Worm (Caenorhabditis elegans) whole organism, L1 larva: ENCODE measurements around the gene twk-24.

Experiments
- C04F5.9 ChIP-seq: sonication (generic microtip); optimal IDR thresholded peaks from 2 replicates; lab custom pipeline; 2016; ENCODE audit warnings: missing genetic modification characterization, missing compliant biosample characterization
- C16A3.4 ChIP-seq: fragments of 150-350 bp; optimal IDR thresholded peaks from 2 replicates; lab custom pipeline; 2014; ENCODE audit warnings: missing biosample characterization, missing genetic modification characterization
- C34B4.2 ChIP-seq: sonication (generic microtip); optimal IDR thresholded peaks from 2 replicates; lab custom pipeline; 2017; ENCODE audit warnings: mild to moderate bottlenecking, missing genetic modification characterization, missing compliant biosample characterization
- F16B12.6 ChIP-seq: fragments of 150-350 bp; optimal IDR thresholded peaks from 2 replicates; lab custom pipeline; 2014; ENCODE audit warnings: missing biosample characterization, missing genetic modification characterization
- aha-1 ChIP-seq: fragments of 150-350 bp; optimal IDR thresholded peaks from 2 replicates; lab custom pipeline; 2014; ENCODE audit warnings: missing biosample characterization, missing genetic modification characterization
- alr-1 ChIP-seq: fragments of 200-800 bp; sonication (Bioruptor generic); optimal IDR thresholded peaks from 2 replicates; lab custom pipeline; 2018; ENCODE audit warnings: borderline replicate concordance, mild to moderate bottlenecking, missing genetic modification characterization, missing compliant biosample characterization
- ceh-63 ChIP-seq: fragments of 200-800 bp; sonication (Bioruptor generic); optimal IDR thresholded peaks from 2 replicates; lab custom pipeline; 2018; ENCODE audit warnings: mild to moderate bottlenecking, missing genetic modification characterization, missing compliant biosample characterization
- ceh-82 ChIP-seq, 3 experiments: fragments of 150-350 bp in 1 of 3; sonication (generic microtip) in 2 of 3; optimal IDR thresholded peaks; 2 replicates each; lab custom pipeline; 2014 to 2017; ENCODE audit warnings: missing biosample characterization in 3 of 3, missing genetic modification characterization in 3 of 3
- ceh-90 ChIP-seq: sonication (generic microtip); optimal IDR thresholded peaks from 2 replicates; lab custom pipeline; 2016; ENCODE audit warnings: missing genetic modification characterization, missing compliant biosample characterization
- ces-1 ChIP-seq: fragments of 150-350 bp; optimal IDR thresholded peaks from 2 replicates; lab custom pipeline; 2014; ENCODE audit warnings: missing biosample characterization, missing genetic modification reagents, missing genetic modification characterization
- dpl-1 ChIP-seq, 3 experiments: fragments of 150-350 bp in 2 of 3; sonication (generic microtip) in 1 of 3; optimal IDR thresholded peaks; 2 replicates each; lab custom pipeline; 2014 to 2017; ENCODE audit warnings: missing biosample characterization in 3 of 3, missing genetic modification characterization in 3 of 3, missing genetic modification reagents in 3 of 3
- dsc-1 ChIP-seq: sonication (generic microtip); optimal IDR thresholded peaks from 2 replicates; lab custom pipeline; 2016; ENCODE audit warnings: mild to moderate bottlenecking, missing genetic modification characterization, missing compliant biosample characterization
- efl-1 ChIP-seq, 4 experiments: fragments of 150-350 bp; optimal IDR thresholded peaks in 3 of 4; peaks in 1 of 4; 1 replicate in 1 of 4; 2 replicates in 3 of 4; lab custom pipeline; 2014; ENCODE audit warnings: missing biosample characterization in 2 of 4, missing genetic modification characterization in 2 of 4, missing genetic modification reagents in 2 of 4
- elt-2 ChIP-seq: sonication (generic microtip); optimal IDR thresholded peaks from 2 replicates; lab custom pipeline; 2016; ENCODE audit warnings: missing genetic modification characterization, mild to moderate bottlenecking, inconsistent platforms, missing compliant biosample characterization, missing genetic modification reagents
- fkh-10 ChIP-seq: sonication (generic microtip); optimal IDR thresholded peaks from 2 replicates; lab custom pipeline; 2017; ENCODE audit warnings: missing biosample characterization, missing genetic modification reagents, missing genetic modification characterization
- fkh-4 ChIP-seq: sonication (generic microtip); optimal IDR thresholded peaks from 2 replicates; lab custom pipeline; 2016; ENCODE audit warnings: missing compliant biosample characterization, missing genetic modification characterization, borderline replicate concordance
- fkh-8 ChIP-seq: sonication (generic microtip); optimal IDR thresholded peaks from 2 replicates; lab custom pipeline; 2016; ENCODE audit warnings: mild to moderate bottlenecking, missing genetic modification characterization, missing compliant biosample characterization
- grh-1 ChIP-seq: fragments of 200-800 bp; sonication (Bioruptor generic); IDR thresholded peaks from 2 replicates; pipeline ENCODE4 v1.3.6; 2022; ENCODE audit warnings: missing genetic modification reagents, missing genetic modification characterization, missing compliant biosample characterization
- hlh-4 ChIP-seq: sonication (generic microtip); optimal IDR thresholded peaks from 2 replicates; lab custom pipeline; 2016; ENCODE audit warnings: mild to moderate bottlenecking, missing genetic modification characterization, missing compliant biosample characterization
- jun-1 ChIP-seq: fragments of 150-350 bp; optimal IDR thresholded peaks from 2 replicates; lab custom pipeline; 2014; ENCODE audit warnings: missing biosample characterization, missing genetic modification reagents, missing genetic modification characterization
- lin-13 ChIP-seq: fragments of 150-350 bp; optimal IDR thresholded peaks from 2 replicates; lab custom pipeline; 2014; ENCODE audit warnings: missing biosample characterization, missing genetic modification reagents, missing genetic modification characterization
- lin-15B ChIP-seq: fragments of 150-350 bp; sonication (generic microtip); optimal IDR thresholded peaks from 3 replicates; lab custom pipeline; 2014; ENCODE audit warnings: missing biosample characterization, missing genetic modification characterization
- lin-35 ChIP-seq, 2 experiments: fragments of 150-350 bp; optimal IDR thresholded peaks; 2 replicates each; lab custom pipeline; 2014; ENCODE audit warnings: missing biosample characterization in 2 of 2, missing genetic modification characterization in 2 of 2, missing genetic modification reagents in 2 of 2
- lin-39 ChIP-seq: fragments of 150-350 bp; optimal IDR thresholded peaks from 2 replicates; lab custom pipeline; 2014; ENCODE audit warnings: missing biosample characterization, missing genetic modification reagents, missing genetic modification characterization
- lsy-2 ChIP-seq, 2 experiments: fragments of 150-350 bp; optimal IDR thresholded peaks; 2 replicates each; lab custom pipeline; 2014; ENCODE audit warnings: missing biosample characterization in 2 of 2, missing genetic modification characterization in 2 of 2
- mab-9 ChIP-seq: fragments of 200-800 bp; sonication (Bioruptor generic); IDR thresholded peaks from 2 replicates; pipeline ENCODE4 v1.3.6; 2022; ENCODE audit warnings: missing genetic modification reagents, missing genetic modification characterization, missing compliant biosample characterization
- mdl-1 ChIP-seq, 2 experiments: fragments of 150-350 bp; optimal IDR thresholded peaks; 2 replicates each; lab custom pipeline; 2014 to 2017; ENCODE audit warnings: missing biosample characterization in 2 of 2, missing genetic modification characterization in 2 of 2, inconsistent platforms in 1 of 2
- mef-2 ChIP-seq: fragments of 150-350 bp; optimal IDR thresholded peaks from 2 replicates; lab custom pipeline; 2014; ENCODE audit warnings: missing biosample characterization, missing genetic modification characterization
- nhr-11 ChIP-seq: fragments of 150-350 bp; optimal IDR thresholded peaks from 2 replicates; lab custom pipeline; 2014; ENCODE audit warnings: missing biosample characterization, missing genetic modification characterization
- nhr-12 ChIP-seq: sonication (generic microtip); optimal IDR thresholded peaks from 2 replicates; lab custom pipeline; 2017; ENCODE audit warnings: missing biosample characterization, missing genetic modification characterization
- nhr-19 ChIP-seq: fragments of 200-800 bp; sonication (Bioruptor generic); conservative IDR thresholded peaks from 2 replicates; pipeline ENCODE4 v1.3.6; 2022; ENCODE audit warnings: missing genetic modification characterization, missing compliant biosample characterization
- nhr-20 ChIP-seq: sonication (generic microtip); optimal IDR thresholded peaks from 2 replicates; lab custom pipeline; 2016; ENCODE audit warnings: mild to moderate bottlenecking, missing genetic modification characterization, missing compliant biosample characterization
- nhr-237 ChIP-seq: fragments of 150-350 bp; optimal IDR thresholded peaks from 2 replicates; lab custom pipeline; 2014; ENCODE audit warnings: missing biosample characterization, missing genetic modification characterization
- nhr-71 ChIP-seq: sonication (generic microtip); optimal IDR thresholded peaks from 2 replicates; lab custom pipeline; 2016; ENCODE audit warnings: mild to moderate bottlenecking, missing genetic modification characterization, moderate library complexity, missing compliant biosample characterization
- nhr-77 ChIP-seq: fragments of 150-350 bp; optimal IDR thresholded peaks from 2 replicates; lab custom pipeline; 2014; ENCODE audit warnings: missing biosample characterization, missing genetic modification characterization
- nhr-85 ChIP-seq: sonication (generic microtip); peaks from one replicate; lab custom pipeline; 2016; ENCODE audit warnings: missing genetic modification characterization, inconsistent platforms, missing compliant biosample characterization
- nhr-90 ChIP-seq: sonication (generic microtip); optimal IDR thresholded peaks from 2 replicates; lab custom pipeline; 2016; ENCODE audit warnings: mild to moderate bottlenecking, missing genetic modification characterization, missing compliant biosample characterization; ENCODE audit not compliant: poor library complexity
- pag-3 ChIP-seq: sonication (generic microtip); optimal IDR thresholded peaks from 2 replicates; lab custom pipeline; 2017; ENCODE audit warnings: missing genetic modification characterization, mild to moderate bottlenecking, missing compliant biosample characterization, antibody characterized with exemption, borderline replicate concordance; ENCODE audit not compliant: insufficient read depth
- pax-3 ChIP-seq: fragments of 200-800 bp; sonication (Bioruptor generic); optimal IDR thresholded peaks from 2 replicates; lab custom pipeline; 2018; ENCODE audit warnings: mild to moderate bottlenecking, missing genetic modification characterization, moderate library complexity, missing compliant biosample characterization
- rnt-1 ChIP-seq: sonication (generic microtip); optimal IDR thresholded peaks from 2 replicates; lab custom pipeline; 2016; ENCODE audit warnings: mild to moderate bottlenecking, missing genetic modification characterization, moderate library complexity, missing compliant biosample characterization
- snpc-4 ChIP-seq: fragments of 150-350 bp; optimal IDR thresholded peaks from 2 replicates; lab custom pipeline; 2014; ENCODE audit warnings: missing biosample characterization, missing genetic modification characterization
- snu-23 ChIP-seq: sonication (generic microtip); optimal IDR thresholded peaks from 2 replicates; lab custom pipeline; 2016; ENCODE audit warnings: missing genetic modification characterization, missing compliant biosample characterization
- sox-4 ChIP-seq: sonication (generic microtip); optimal IDR thresholded peaks from 2 replicates; lab custom pipeline; 2016; ENCODE audit warnings: missing genetic modification characterization, missing compliant biosample characterization
- tbx-2 ChIP-seq: sonication (generic microtip); optimal IDR thresholded peaks from 2 replicates; lab custom pipeline; 2016; ENCODE audit warnings: missing genetic modification characterization, missing compliant biosample characterization
- unc-130 ChIP-seq: fragments of 150-350 bp; optimal IDR thresholded peaks from 2 replicates; lab custom pipeline; 2017; ENCODE audit warnings: missing biosample characterization, missing genetic modification characterization, inconsistent platforms
- unc-30 ChIP-seq: sonication (generic microtip); optimal IDR thresholded peaks from 2 replicates; lab custom pipeline; 2017; ENCODE audit warnings: missing biosample characterization, missing genetic modification characterization
- zag-1 ChIP-seq: fragments of 150-350 bp; optimal IDR thresholded peaks from 2 replicates; lab custom pipeline; 2014; ENCODE audit warnings: missing biosample characterization, missing genetic modification characterization
- ztf-4 ChIP-seq: fragments of 150-350 bp; optimal IDR thresholded peaks from 2 replicates; lab custom pipeline; 2014; ENCODE audit warnings: missing biosample characterization, missing genetic modification characterization

Gene twk-24

DNA sequence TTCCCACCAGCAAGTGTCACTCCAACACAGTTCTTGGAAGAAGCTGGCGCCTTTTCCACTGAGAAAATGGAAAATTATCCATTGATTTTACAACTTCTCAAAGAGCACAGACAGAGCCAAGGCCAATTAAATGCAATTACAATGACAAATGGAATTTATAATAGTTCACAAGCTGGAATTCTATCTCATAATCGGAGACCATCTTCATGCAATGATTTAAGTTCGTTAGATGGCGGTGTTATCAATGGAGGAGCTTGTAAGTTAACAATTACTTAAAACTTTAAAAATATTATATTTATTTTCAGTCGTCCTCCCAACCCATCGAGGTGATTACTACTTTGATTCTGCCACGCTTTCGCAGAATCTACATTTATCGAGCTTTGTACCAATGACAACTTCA is 36.6 kb upstream of the twk-24 start:
- no peak for TF ChIP-seq efl-1 (optimal IDR thresholded peaks at IDR 0.05; lab: Kevin White, UChicago)
- TF ChIP-seq efl-1 (GFP tag; optimal IDR thresholded peaks at IDR 0.05 in 1 of 2; lab: Kevin White, UChicago) = peak in 1 of 2 experiments; percentile 94
- TF ChIP-seq unc-130 (tag; lab: Kevin White, UChicago) = no peak
- TF ChIP-seq, all 84 proteins: peak for 1

- TF ChIP-seq jun-1 (tag; lab: Kevin White, UChicago) = peak; percentile 85
- TF ChIP-seq grh-1 = peak; percentile 74
- peak; percentile 86 for TF ChIP-seq snu-23 (GFP tag; lab: Kevin White, UChicago)
- TF ChIP-seq nhr-237 (tag; lab: Kevin White, UChicago) = peak; percentile 39
- no peak for TF ChIP-seq nhr-12
- TF ChIP-seq snpc-4 (tag; lab: Kevin White, UChicago) = peak; percentile 57
- TF ChIP-seq zag-1 (tag; lab: Kevin White, UChicago) = no peak
- TF ChIP-seq fkh-10 = peak; percentile 56
- TF ChIP-seq aha-1 = no peak
- peak; percentile 91 for TF ChIP-seq dsc-1 (tag; lab: Kevin White, UChicago)
- TF ChIP-seq fkh-8 (tag; lab: Kevin White, UChicago) = peak; percentile 84
- peak; percentile 86 for TF ChIP-seq nhr-19 (GFP tag; lab: Robert Waterston, UW)
- peak; percentile 87 for TF ChIP-seq nhr-90
- peak; percentile 82 for TF ChIP-seq tbx-2 (tag; lab: Kevin White, UChicago)
- peak; percentile 15 for TF ChIP-seq lin-15B (tag; lab: Kevin White, UChicago)
- TF ChIP-seq efl-1 (optimal IDR thresholded peaks at IDR 0.05; lab: Kevin White, UChicago) = peak; percentile 69 to 73
- TF ChIP-seq efl-1 (GFP tag; optimal IDR thresholded peaks at IDR 0.05 in 1 of 2; lab: Kevin White, UChicago) = peak; percentile 52 to 97
- no peak for TF ChIP-seq C34B4.2 (tag; lab: Kevin White, UChicago)
- no peak for TF ChIP-seq F16B12.6
- peak; percentile 76 for TF ChIP-seq elt-2 (tag; lab: Kevin White, UChicago)
- TF ChIP-seq nhr-71 (tag; lab: Kevin White, UChicago) = peak; percentile 88
- TF ChIP-seq mab-9 (GFP tag; lab: Robert Waterston, UW) = peak; percentile 75
- TF ChIP-seq ztf-4 (tag; lab: Kevin White, UChicago) = peak; percentile 84
- peak; percentile 77 for TF ChIP-seq C16A3.4
- peak; percentile 14 for TF ChIP-seq fkh-4 (tag; lab: Kevin White, UChicago)
- TF ChIP-seq ces-1 (GFP tag; lab: Kevin White, UChicago) = no peak
- TF ChIP-seq ceh-90 (tag; lab: Kevin White, UChicago) = peak; percentile 23
- peak; percentile 79 for TF ChIP-seq nhr-77
- TF ChIP-seq lin-13 (GFP tag; lab: Kevin White, UChicago) = peak; percentile 65
- TF ChIP-seq ceh-82 (tag; optimal IDR thresholded peaks at IDR 0.05; lab: Kevin White, UChicago) = peak; percentile 69 to 88 (median 84)
- peak; percentile 56 for TF ChIP-seq pag-3 (tag; lab: Kevin White, UChicago)
- peak; percentile 72 for TF ChIP-seq sox-4 (tag; lab: Kevin White, UChicago)
- TF ChIP-seq unc-130 (tag; lab: Kevin White, UChicago) = peak; percentile 65
- peak; percentile 93 for TF ChIP-seq pax-3
- no peak for TF ChIP-seq mef-2
- TF ChIP-seq mdl-1 (tag; optimal IDR thresholded peaks at IDR 0.05; lab: Kevin White, UChicago) = peak in 1 of 2 experiments; percentile 72
- TF ChIP-seq ceh-63 (GFP tag; lab: Kevin White, UChicago) = peak; percentile 64
- peak; percentile 91 for TF ChIP-seq rnt-1
- TF ChIP-seq dpl-1 (GFP tag; optimal IDR thresholded peaks at IDR 0.05; lab: Kevin White, UChicago) = peak; percentile 27 to 68 (median 56)
- no peak for TF ChIP-seq C04F5.9 (tag; lab: Kevin White, UChicago)
- TF ChIP-seq nhr-11 (tag; lab: Kevin White, UChicago) = peak; percentile 19
- TF ChIP-seq nhr-85 = peak; percentile 93
- TF ChIP-seq alr-1 (tag; lab: Kevin White, UChicago) = no peak
- peak; percentile 73 to 77 for TF ChIP-seq lsy-2 (tag; optimal IDR thresholded peaks at IDR 0.05; lab: Kevin White, UChicago)
- TF ChIP-seq unc-30 (tag; lab: Kevin White, UChicago) = no peak
- peak; percentile 71 to 74 for TF ChIP-seq lin-35 (GFP tag; optimal IDR thresholded peaks at IDR 0.05; lab: Kevin White, UChicago)
- peak; percentile 16 for TF ChIP-seq lin-39 (tag; lab: Kevin White, UChicago)
- peak; percentile 83 for TF ChIP-seq nhr-20
- no peak for TF ChIP-seq hlh-4 (tag; lab: Kevin White, UChicago)
Observed at ce11 chrV:12303453-12304077, 34.4 kb upstream of the twk-24 start.
